Worm (Caenorhabditis elegans): ENCODE data around the gene grl-3.

Gene grl-3

ce11 chrV:11445375-11445774 lies 34.1 kb downstream of the grl-3 start:
- TF ChIP-seq mls-2 (tag; optimal IDR thresholded peaks at IDR 0.05) (peak; percentile 4), sptf-1 (tag; optimal IDR thresholded peaks at IDR 0.05) (no peak), ces-1 (GFP tag; optimal IDR thresholded peaks at IDR 0.05) (peak; percentile 44), lin-32 (GFP tag; optimal IDR thresholded peaks at IDR 0.05) (no peak), drap-1 (GFP tag; optimal IDR thresholded peaks at IDR 0.05) (peak; percentile 12), M03D4.4 (tag; optimal IDR thresholded peaks at IDR 0.05) (peak; percentile 4)

- TF ChIP-seq unc-62 (GFP tag; optimal IDR thresholded peaks at IDR 0.05) (peak; percentile 12), ces-1 (GFP tag; optimal IDR thresholded peaks at IDR 0.05) (peak; percentile 94), hlh-1 (tag; optimal IDR thresholded peaks at IDR 0.05) (peak; percentile 91), mab-5 (tag; optimal IDR thresholded peaks at IDR 0.05) (no peak)
These were observed 35.0 kb downstream of the grl-3 start, which contains the start of gene mig-17 for ce11 chrV:11446297-11446696. Gene mig-17, plus strand, starts transcription at chrV:11446685.

ce11 chrV:11449404-11449803 lies 38.1 kb downstream of the grl-3 start:
- no peak for TF ChIP-seq mep-1 (tag; optimal IDR thresholded peaks at IDR 0.05)
- TF ChIP-seq pha-4 (tag; optimal IDR thresholded peaks at IDR 0.05) = no peak
- TF ChIP-seq mab-5 (tag; optimal IDR thresholded peaks at IDR 0.05) = no peak
- TF ChIP-seq mls-2 (tag; optimal IDR thresholded peaks at IDR 0.05) = no peak
- no peak for TF ChIP-seq snpc-4 (tag; optimal IDR thresholded peaks at IDR 0.05)
- TF ChIP-seq ces-1 (GFP tag; optimal IDR thresholded peaks at IDR 0.05) = no peak
- no peak for TF ChIP-seq flh-1 (GFP tag; optimal IDR thresholded peaks at IDR 0.05)
- TF ChIP-seq nhr-2 (tag; optimal IDR thresholded peaks at IDR 0.05) = no peak
- TF ChIP-seq ceh-43 (GFP tag; optimal IDR thresholded peaks at IDR 0.05) = no peak
- no peak for TF ChIP-seq blmp-1 (tag; optimal IDR thresholded peaks at IDR 0.05)
- no peak for TF ChIP-seq sem-2 (GFP tag; optimal IDR thresholded peaks at IDR 0.05)
- no peak for TF ChIP-seq nhr-12 (tag; optimal IDR thresholded peaks at IDR 0.05)
- no peak for TF ChIP-seq ztf-11 (tag; optimal IDR thresholded peaks at IDR 0.05)
- no peak for TF ChIP-seq sptf-1 (tag; optimal IDR thresholded peaks at IDR 0.05)
- no peak for TF ChIP-seq M03D4.4 (tag; optimal IDR thresholded peaks at IDR 0.05)
- TF ChIP-seq lin-13 (tag; optimal IDR thresholded peaks at IDR 0.05) = no peak
- TF ChIP-seq bed-3 (GFP tag; optimal IDR thresholded peaks at IDR 0.05) = no peak
- no peak for TF ChIP-seq drap-1 (GFP tag; optimal IDR thresholded peaks at IDR 0.05)
- no peak for TF ChIP-seq lsy-2 (tag; optimal IDR thresholded peaks at IDR 0.05)
- TF ChIP-seq unc-39 (tag; optimal IDR thresholded peaks at IDR 0.05) = no peak

ce11 chrV:11450257-11450656 lies 38.9 kb downstream of the grl-3 start, which contains the start of gene col-156:
Gene col-156, minus strand, starts transcription at chrV:11450357.
- no peak for TF ChIP-seq M03D4.4 (tag; optimal IDR thresholded peaks at IDR 0.05)
- TF ChIP-seq ham-2 (GFP tag; optimal IDR thresholded peaks at IDR 0.05) = no peak
- no peak for TF ChIP-seq nhr-2 (tag; optimal IDR thresholded peaks at IDR 0.05)
- no peak for TF ChIP-seq zip-8 (tag; optimal IDR thresholded peaks at IDR 0.05)
- no peak for TF ChIP-seq flh-1 (GFP tag; optimal IDR thresholded peaks at IDR 0.05)
- TF ChIP-seq lin-32 (GFP tag; optimal IDR thresholded peaks at IDR 0.05) = no peak
- TF ChIP-seq snpc-4 (tag; optimal IDR thresholded peaks at IDR 0.05) = no peak
- TF ChIP-seq nhr-76 (tag; optimal IDR thresholded peaks at IDR 0.05) = no peak
- TF ChIP-seq nhr-237 (tag; optimal IDR thresholded peaks at IDR 0.05) = no peak
- TF ChIP-seq tbx-8 (GFP tag; optimal IDR thresholded peaks at IDR 0.05) = no peak

- no peak for TF ChIP-seq lin-13 (tag; optimal IDR thresholded peaks at IDR 0.05)
- no peak for TF ChIP-seq bed-3 (GFP tag; optimal IDR thresholded peaks at IDR 0.05)
- peak; percentile 54 for TF ChIP-seq ces-1 (GFP tag; optimal IDR thresholded peaks at IDR 0.05)
- no peak for TF ChIP-seq sptf-1 (tag; optimal IDR thresholded peaks at IDR 0.05)
- TF ChIP-seq tbx-8 (GFP tag; optimal IDR thresholded peaks at IDR 0.05) = no peak
These were observed 43.6 kb downstream of the grl-3 start for ce11 chrV:11454917-11455316.

- no peak for TF ChIP-seq sptf-1 (tag; optimal IDR thresholded peaks at IDR 0.05)
- TF ChIP-seq nhr-76 (tag; optimal IDR thresholded peaks at IDR 0.05) = no peak
- TF ChIP-seq snpc-4 (tag; optimal IDR thresholded peaks at IDR 0.05) = no peak
- TF ChIP-seq sem-2 (GFP tag; optimal IDR thresholded peaks at IDR 0.05) = no peak
- TF ChIP-seq lin-13 (tag; optimal IDR thresholded peaks at IDR 0.05) = no peak
- no peak for TF ChIP-seq nhr-28 (tag; optimal IDR thresholded peaks at IDR 0.05)
- TF ChIP-seq drap-1 (GFP tag; optimal IDR thresholded peaks at IDR 0.05) = no peak
- TF ChIP-seq bed-3 (GFP tag; optimal IDR thresholded peaks at IDR 0.05) = no peak
- no peak for TF ChIP-seq cnd-1 (tag; optimal IDR thresholded peaks at IDR 0.05)
- no peak for TF ChIP-seq elt-3 (tag; optimal IDR thresholded peaks at IDR 0.05)
- TF ChIP-seq zip-8 (tag; optimal IDR thresholded peaks at IDR 0.05) = no peak
- TF ChIP-seq mep-1 (tag; optimal IDR thresholded peaks at IDR 0.05) = no peak
- no peak for TF ChIP-seq elt-1 (tag; optimal IDR thresholded peaks at IDR 0.05; ENCODE audit: borderline replicate concordance, insufficient read depth)
These were observed 47.9 kb downstream of the grl-3 start, which contains the start of gene T11F9.1 for ce11 chrV:11459255-11459654. Gene T11F9.1, plus strand, starts transcription at chrV:11459555.
